Worm (Caenorhabditis elegans): Measurements from ENCODE around the gene cdc-73.

cdc-73 gene

ce11 chrIV:4093087-4093486, 50.7 kb downstream of the cdc-73 start:
- TF ChIP-seq nhr-43 (tag; optimal IDR thresholded peaks at IDR 0.05; ENCODE audit: poor library complexity, severe bottlenecking) (peak; percentile 64), ZK546.5 (tag; optimal IDR thresholded peaks at IDR 0.05) (no peak), elt-2 (tag; optimal IDR thresholded peaks at IDR 0.05) (peak; percentile 58), fos-1 (tag; optimal IDR thresholded peaks at IDR 0.05) (peak; percentile 62), pha-4 (tag; optimal IDR thresholded peaks at IDR 0.05) (peak; percentile 76), pqm-1 (tag; optimal IDR thresholded peaks at IDR 0.05) (no peak), tbx-2 (tag; optimal IDR thresholded peaks at IDR 0.05) (peak; percentile 42), nhr-25 (tag; optimal IDR thresholded peaks at IDR 0.05) (peak; percentile 70), hmg-11 (tag; optimal IDR thresholded peaks at IDR 0.05) (peak; percentile 94), snpc-4 (tag; optimal IDR thresholded peaks at IDR 0.05) (peak; percentile 62), R02D3.7 (tag; optimal IDR thresholded peaks at IDR 0.05) (peak; percentile 66), lin-39 (tag; optimal IDR thresholded peaks at IDR 0.05) (peak; percentile 70), ztf-4 (tag; optimal IDR thresholded peaks at IDR 0.05) (no peak), ceh-82 (tag; optimal IDR thresholded peaks at IDR 0.05) (no peak), lsy-12 (tag; optimal IDR thresholded peaks at IDR 0.05) (peak; percentile 64), unc-62 (GFP tag; optimal IDR thresholded peaks at IDR 0.05) (peak; percentile 34), fkh-2 (tag; optimal IDR thresholded peaks at IDR 0.05) (no peak), ama-1 (optimal IDR thresholded peaks at IDR 0.05) (peak; percentile 1), eor-1 (tag; optimal IDR thresholded peaks at IDR 0.05) (no peak), egl-5 (tag; optimal IDR thresholded peaks at IDR 0.05) (peak; percentile 10), nhr-28 (tag; optimal IDR thresholded peaks at IDR 0.05) (no peak), nfya-1 (tag; optimal IDR thresholded peaks at IDR 0.05; ENCODE audit: insufficient read depth) (peak; percentile 84), nhr-23 (tag; optimal IDR thresholded peaks at IDR 0.05) (peak; percentile 51), mdl-1 (tag; optimal IDR thresholded peaks at IDR 0.05) (peak; percentile 29), nhr-76 (tag; optimal IDR thresholded peaks at IDR 0.05) (no peak), jun-1 (tag; optimal IDR thresholded peaks at IDR 0.05) (peak; percentile 77), elt-1 (tag; optimal IDR thresholded peaks at IDR 0.05) (no peak), ceh-28 (tag; optimal IDR thresholded peaks at IDR 0.05) (peak; percentile 92), lin-15B (tag; optimal IDR thresholded peaks at IDR 0.05) (peak; percentile 47)

- TF ChIP-seq ceh-9 (tag; optimal IDR thresholded peaks at IDR 0.05) (no peak), elt-2 (tag; optimal IDR thresholded peaks at IDR 0.05) (no peak), nfya-1 (tag; optimal IDR thresholded peaks at IDR 0.05; ENCODE audit: insufficient read depth) (peak; percentile 14), nhr-77 (tag; optimal IDR thresholded peaks at IDR 0.05) (no peak), ztf-11 (tag; optimal IDR thresholded peaks at IDR 0.05) (no peak), fkh-2 (tag; optimal IDR thresholded peaks at IDR 0.05) (no peak), pha-4 (tag; optimal IDR thresholded peaks at IDR 0.05) (no peak), snpc-4 (tag; optimal IDR thresholded peaks at IDR 0.05) (no peak), nhr-237 (tag; optimal IDR thresholded peaks at IDR 0.05) (no peak)
These were observed 52.0 kb downstream of the cdc-73 start for ce11 chrIV:4094364-4094763.

- TF ChIP-seq lin-39 (tag; optimal IDR thresholded peaks at IDR 0.05) (no peak), skn-1 (tag; optimal IDR thresholded peaks at IDR 0.05) (no peak), elt-2 (tag; optimal IDR thresholded peaks at IDR 0.05) (no peak), unc-62 (GFP tag; optimal IDR thresholded peaks at IDR 0.05) (no peak), nhr-67 (tag; optimal IDR thresholded peaks at IDR 0.05) (no peak), fkh-10 (GFP tag; optimal IDR thresholded peaks at IDR 0.05) (no peak), fkh-2 (tag; optimal IDR thresholded peaks at IDR 0.05) (no peak), nhr-23 (tag; optimal IDR thresholded peaks at IDR 0.05) (no peak), daf-12 (tag; optimal IDR thresholded peaks at IDR 0.05) (no peak), ztf-4 (tag; optimal IDR thresholded peaks at IDR 0.05) (no peak), eor-1 (tag; optimal IDR thresholded peaks at IDR 0.05) (no peak), ceh-28 (tag; optimal IDR thresholded peaks at IDR 0.05) (no peak), ceh-9 (tag; optimal IDR thresholded peaks at IDR 0.05) (no peak), aly-2 (tag; optimal IDR thresholded peaks at IDR 0.05) (no peak), sea-2 (GFP tag; optimal IDR thresholded peaks at IDR 0.05) (no peak), nhr-11 (tag; optimal IDR thresholded peaks at IDR 0.05) (no peak), nhr-28 (tag; optimal IDR thresholded peaks at IDR 0.05) (no peak)
These were observed 54.6 kb downstream of the cdc-73 start for ce11 chrIV:4096940-4097339.
